Worm (Caenorhabditis elegans) whole organism, L1 larva: ENCODE measurements around the gene daf-9.
A peak's percentile ranks its signal among the peaks of the same experiment; 100 is the strongest.

Experiments
- C16A3.4 ChIP-seq: fragments of 150-350 bp; optimal IDR thresholded peaks from 2 replicates; lab custom pipeline; 2014; ENCODE audit warnings: missing biosample characterization, missing genetic modification characterization
- alr-1 ChIP-seq: fragments of 200-800 bp; sonication (Bioruptor generic); optimal IDR thresholded peaks from 2 replicates; lab custom pipeline; 2018; ENCODE audit warnings: borderline replicate concordance, mild to moderate bottlenecking, missing genetic modification characterization, missing compliant biosample characterization
- aly-2 ChIP-seq: fragments of 150-350 bp; optimal IDR thresholded peaks from 2 replicates; lab custom pipeline; 2014; ENCODE audit warnings: missing biosample characterization, missing genetic modification characterization
- blmp-1 ChIP-seq: fragments of 150-350 bp; optimal IDR thresholded peaks from 2 replicates; lab custom pipeline; 2014; ENCODE audit warnings: missing biosample characterization, missing genetic modification characterization
- ceh-63 ChIP-seq: fragments of 200-800 bp; sonication (Bioruptor generic); optimal IDR thresholded peaks from 2 replicates; lab custom pipeline; 2018; ENCODE audit warnings: mild to moderate bottlenecking, missing genetic modification characterization, missing compliant biosample characterization
- ceh-8 ChIP-seq: fragments of 200-800 bp; sonication (Bioruptor generic); optimal IDR thresholded peaks from 2 replicates; lab custom pipeline; 2018; ENCODE audit warnings: mild to moderate bottlenecking, missing genetic modification characterization, moderate library complexity, missing compliant biosample characterization
- dpl-1 ChIP-seq, 3 experiments: fragments of 150-350 bp in 2 of 3; sonication (generic microtip) in 1 of 3; optimal IDR thresholded peaks; 2 replicates each; lab custom pipeline; 2014 to 2017; ENCODE audit warnings: missing biosample characterization in 3 of 3, missing genetic modification characterization in 3 of 3, missing genetic modification reagents in 3 of 3
- dsc-1 ChIP-seq: sonication (generic microtip); optimal IDR thresholded peaks from 2 replicates; lab custom pipeline; 2016; ENCODE audit warnings: mild to moderate bottlenecking, missing genetic modification characterization, missing compliant biosample characterization
- efl-1 ChIP-seq, 4 experiments: fragments of 150-350 bp; optimal IDR thresholded peaks in 3 of 4; peaks in 1 of 4; 1 replicate in 1 of 4; 2 replicates in 3 of 4; lab custom pipeline; 2014; ENCODE audit warnings: missing biosample characterization in 2 of 4, missing genetic modification characterization in 2 of 4, missing genetic modification reagents in 2 of 4
- efl-3 ChIP-seq: fragments of 200-800 bp; sonication (Bioruptor generic); optimal IDR thresholded peaks from 2 replicates; lab custom pipeline; 2018; ENCODE audit warnings: mild to moderate bottlenecking, missing genetic modification characterization, missing compliant biosample characterization
- elt-3 ChIP-seq, 6 experiments: fragments of 150-350 bp in 1 of 6; sonication (generic microtip); optimal IDR thresholded peaks; 2 replicates each; lab custom pipeline; 2017 to 2018; ENCODE audit warnings: missing biosample characterization in 6 of 6, missing genetic modification characterization in 6 of 6, inconsistent platforms in 1 of 6
- fkh-10 ChIP-seq: sonication (generic microtip); optimal IDR thresholded peaks from 2 replicates; lab custom pipeline; 2017; ENCODE audit warnings: missing biosample characterization, missing genetic modification reagents, missing genetic modification characterization
- fkh-8 ChIP-seq: sonication (generic microtip); optimal IDR thresholded peaks from 2 replicates; lab custom pipeline; 2016; ENCODE audit warnings: mild to moderate bottlenecking, missing genetic modification characterization, missing compliant biosample characterization
- irx-1 ChIP-seq: sonication (generic microtip); optimal IDR thresholded peaks from 2 replicates; lab custom pipeline; 2016; ENCODE audit warnings: missing genetic modification characterization, missing compliant biosample characterization
- lin-13 ChIP-seq: fragments of 150-350 bp; optimal IDR thresholded peaks from 2 replicates; lab custom pipeline; 2014; ENCODE audit warnings: missing biosample characterization, missing genetic modification reagents, missing genetic modification characterization
- lin-14 ChIP-seq: fragments of 200-800 bp; sonication (Bioruptor generic); optimal IDR thresholded peaks from 2 replicates; lab custom pipeline; 2018; ENCODE audit warnings: mild to moderate bottlenecking, missing genetic modification characterization, moderate library complexity, missing compliant biosample characterization
- lin-15B ChIP-seq: fragments of 150-350 bp; sonication (generic microtip); optimal IDR thresholded peaks from 3 replicates; lab custom pipeline; 2014; ENCODE audit warnings: missing biosample characterization, missing genetic modification characterization
- lin-39 ChIP-seq: fragments of 150-350 bp; optimal IDR thresholded peaks from 2 replicates; lab custom pipeline; 2014; ENCODE audit warnings: missing biosample characterization, missing genetic modification reagents, missing genetic modification characterization
- lir-3 ChIP-seq: sonication (generic microtip); optimal IDR thresholded peaks from 2 replicates; lab custom pipeline; 2016; ENCODE audit warnings: mild to moderate bottlenecking, missing genetic modification characterization, moderate library complexity, missing compliant biosample characterization; ENCODE audit not compliant: poor library complexity
- mdl-1 ChIP-seq, 2 experiments: fragments of 150-350 bp; optimal IDR thresholded peaks; 2 replicates each; lab custom pipeline; 2014 to 2017; ENCODE audit warnings: missing biosample characterization in 2 of 2, missing genetic modification characterization in 2 of 2, inconsistent platforms in 1 of 2
- nhr-12 ChIP-seq: sonication (generic microtip); optimal IDR thresholded peaks from 2 replicates; lab custom pipeline; 2017; ENCODE audit warnings: missing biosample characterization, missing genetic modification characterization
- nhr-20 ChIP-seq: sonication (generic microtip); optimal IDR thresholded peaks from 2 replicates; lab custom pipeline; 2016; ENCODE audit warnings: mild to moderate bottlenecking, missing genetic modification characterization, missing compliant biosample characterization
- nhr-28 ChIP-seq: fragments of 150-350 bp; optimal IDR thresholded peaks from 2 replicates; lab custom pipeline; 2014; ENCODE audit warnings: missing biosample characterization, missing genetic modification characterization
- nhr-76 ChIP-seq: sonication (generic microtip); optimal IDR thresholded peaks from 2 replicates; lab custom pipeline; 2017; ENCODE audit warnings: missing biosample characterization, missing genetic modification characterization
- nhr-77 ChIP-seq: fragments of 150-350 bp; optimal IDR thresholded peaks from 2 replicates; lab custom pipeline; 2014; ENCODE audit warnings: missing biosample characterization, missing genetic modification characterization
- nhr-90 ChIP-seq: sonication (generic microtip); optimal IDR thresholded peaks from 2 replicates; lab custom pipeline; 2016; ENCODE audit warnings: mild to moderate bottlenecking, missing genetic modification characterization, missing compliant biosample characterization; ENCODE audit not compliant: poor library complexity
- pag-3 ChIP-seq: sonication (generic microtip); optimal IDR thresholded peaks from 2 replicates; lab custom pipeline; 2017; ENCODE audit warnings: missing genetic modification characterization, mild to moderate bottlenecking, missing compliant biosample characterization, antibody characterized with exemption, borderline replicate concordance; ENCODE audit not compliant: insufficient read depth
- pax-3 ChIP-seq: fragments of 200-800 bp; sonication (Bioruptor generic); optimal IDR thresholded peaks from 2 replicates; lab custom pipeline; 2018; ENCODE audit warnings: mild to moderate bottlenecking, missing genetic modification characterization, moderate library complexity, missing compliant biosample characterization
- pqm-1 ChIP-seq: sonication (generic microtip); optimal IDR thresholded peaks from 3 replicates; lab custom pipeline; 2017; ENCODE audit warnings: missing biosample characterization, missing genetic modification characterization
- rnt-1 ChIP-seq: sonication (generic microtip); optimal IDR thresholded peaks from 2 replicates; lab custom pipeline; 2016; ENCODE audit warnings: mild to moderate bottlenecking, missing genetic modification characterization, moderate library complexity, missing compliant biosample characterization
- skn-1 ChIP-seq: fragments of 150-350 bp; optimal IDR thresholded peaks from 2 replicates; lab custom pipeline; 2014; ENCODE audit warnings: missing biosample characterization, missing genetic modification characterization
- snu-23 ChIP-seq: sonication (generic microtip); optimal IDR thresholded peaks from 2 replicates; lab custom pipeline; 2016; ENCODE audit warnings: missing genetic modification characterization, missing compliant biosample characterization
- swsn-7 ChIP-seq: sonication (generic microtip); optimal IDR thresholded peaks from 2 replicates; lab custom pipeline; 2016; ENCODE audit warnings: missing genetic modification characterization, missing compliant biosample characterization
- tbx-2 ChIP-seq: sonication (generic microtip); optimal IDR thresholded peaks from 2 replicates; lab custom pipeline; 2016; ENCODE audit warnings: missing genetic modification characterization, missing compliant biosample characterization
- unc-130 ChIP-seq: fragments of 150-350 bp; optimal IDR thresholded peaks from 2 replicates; lab custom pipeline; 2017; ENCODE audit warnings: missing biosample characterization, missing genetic modification characterization, inconsistent platforms
- unc-86 ChIP-seq: sonication (generic microtip); optimal IDR thresholded peaks from 2 replicates; lab custom pipeline; 2016; ENCODE audit warnings: missing genetic modification characterization, missing compliant biosample characterization
- zag-1 ChIP-seq: fragments of 150-350 bp; optimal IDR thresholded peaks from 2 replicates; lab custom pipeline; 2014; ENCODE audit warnings: missing biosample characterization, missing genetic modification characterization
- zip-4 ChIP-seq: fragments of 200-800 bp; sonication (Bioruptor generic); optimal IDR thresholded peaks from 2 replicates; lab custom pipeline; 2018; ENCODE audit warnings: mild to moderate bottlenecking, missing genetic modification characterization, moderate library complexity, missing compliant biosample characterization
- ztf-11 ChIP-seq, 2 experiments: sonication (generic microtip); optimal IDR thresholded peaks; 2 replicates each; lab custom pipeline; 2016 to 2017; ENCODE audit warnings: missing genetic modification characterization in 2 of 2, missing biosample characterization in 1 of 2, missing compliant biosample characterization in 1 of 2
- ztf-4 ChIP-seq: fragments of 150-350 bp; optimal IDR thresholded peaks from 2 replicates; lab custom pipeline; 2014; ENCODE audit warnings: missing biosample characterization, missing genetic modification characterization

Gene daf-9

ce11 chrX:6248778-6249658, 52.3 kb downstream of the daf-9 start (continued):
- TF ChIP-seq lir-3 (tag; lab: Kevin White, UChicago) (no peak), unc-86 (tag; lab: Kevin White, UChicago) (peak; percentile 61), swsn-7 (no peak), nhr-20 (tag; lab: Kevin White, UChicago) (peak; percentile 3), elt-3 (tag; optimal IDR thresholded peaks at IDR 0.05; lab: Kevin White, UChicago) (no peak), irx-1 (tag; lab: Kevin White, UChicago) (no peak), fkh-8 (peak; percentile 36), C16A3.4 (no peak), dsc-1 (tag; lab: Kevin White, UChicago) (no peak), pag-3 (tag; lab: Kevin White, UChicago) (peak; percentile 28), ztf-11 (tag; optimal IDR thresholded peaks at IDR 0.05; lab: Kevin White, UChicago) (no peak), ceh-8 (no peak), nhr-12 (tag; lab: Kevin White, UChicago) (no peak), lin-13 (GFP tag; lab: Kevin White, UChicago) (no peak), blmp-1 (peak; percentile 9), ztf-4 (tag; lab: Kevin White, UChicago) (no peak), fkh-10 (GFP tag; lab: Kevin White, UChicago) (peak; percentile 66), zag-1 (tag; lab: Kevin White, UChicago) (no peak), pqm-1 (tag; lab: Kevin White, UChicago) (no peak), lin-14 (GFP tag; lab: Kevin White, UChicago) (peak; percentile 77), nhr-90 (tag; lab: Kevin White, UChicago) (no peak), snu-23 (GFP tag; lab: Kevin White, UChicago) (no peak), tbx-2 (tag; lab: Kevin White, UChicago) (no peak), unc-130 (tag; lab: Kevin White, UChicago) (no peak), nhr-76 (tag; lab: Kevin White, UChicago) (no peak), pax-3 (tag; lab: Kevin White, UChicago) (no peak), dpl-1 (GFP tag; optimal IDR thresholded peaks at IDR 0.05; lab: Kevin White, UChicago) (no peak), nhr-77 (tag; lab: Kevin White, UChicago) (no peak), skn-1 (no peak), efl-3 (GFP tag; lab: Kevin White, UChicago) (no peak), alr-1 (tag; lab: Kevin White, UChicago) (no peak), lin-15B (tag; lab: Kevin White, UChicago) (no peak), ceh-63 (GFP tag; lab: Kevin White, UChicago) (no peak), efl-1 (optimal IDR thresholded peaks at IDR 0.05; lab: Kevin White, UChicago) (no peak), efl-1 (GFP tag; optimal IDR thresholded peaks at IDR 0.05 in 1 of 2; lab: Kevin White, UChicago) (peak in 1 of 2 experiments; percentile 43), nhr-28 (tag; lab: Kevin White, UChicago) (no peak), mdl-1 (tag; optimal IDR thresholded peaks at IDR 0.05; lab: Kevin White, UChicago) (no peak), zip-4 (GFP tag; lab: Kevin White, UChicago) (no peak), lin-39 (no peak), aly-2 (tag; lab: Kevin White, UChicago) (no peak), rnt-1 (tag; lab: Kevin White, UChicago) (peak; percentile 55)
